Worm (Caenorhabditis elegans) whole organism, L4 larva: ENCODE data around the gene hpo-28.
A peak's percentile ranks its signal among the peaks of the same experiment; 100 is the strongest.

Experiments
- F49E8.2 ChIP-seq: sonication (generic microtip); optimal IDR thresholded peaks from 2 replicates; lab custom pipeline; 2016; ENCODE audit warnings: missing compliant biosample characterization, mild to moderate bottlenecking, missing genetic modification characterization, borderline replicate concordance
- R02D3.7 ChIP-seq: fragments of 150-350 bp; sonication (generic microtip); optimal IDR thresholded peaks from 3 replicates; lab custom pipeline; 2014; ENCODE audit warnings: missing biosample characterization, missing genetic modification characterization
- T20F7.1 ChIP-seq: fragments of 200-800 bp; sonication (Bioruptor generic); optimal IDR thresholded peaks from 2 replicates; lab custom pipeline; 2018; ENCODE audit warnings: mild to moderate bottlenecking, missing genetic modification characterization, missing compliant biosample characterization
- Y105C5A.15 ChIP-seq: fragments of 200-800 bp; sonication (Bioruptor generic); IDR thresholded peaks from 2 replicates; pipeline ENCODE4 v1.3.6; 2022; ENCODE audit warnings: missing genetic modification characterization, missing compliant biosample characterization
- Y5F2A.4 ChIP-seq: fragments of 200-800 bp; sonication (Bioruptor generic); optimal IDR thresholded peaks from 2 replicates; lab custom pipeline; 2018; ENCODE audit warnings: mild to moderate bottlenecking, missing genetic modification characterization, missing compliant biosample characterization
- ZK337.2 ChIP-seq: fragments of 200-800 bp; sonication (Bioruptor generic); IDR thresholded peaks from 2 replicates; pipeline ENCODE4 v1.3.6; 2022; ENCODE audit warnings: missing genetic modification reagents, missing genetic modification characterization, missing compliant biosample characterization
- ama-1 ChIP-seq: fragments of 150-350 bp; optimal IDR thresholded peaks from 2 replicates; lab custom pipeline; 2014; ENCODE audit warnings: inconsistent platforms, mixed read lengths
- arid-1 ChIP-seq: fragments of 200-800 bp; sonication (Bioruptor generic); conservative IDR thresholded peaks from 2 replicates; pipeline ENCODE4 v1.3.6; 2022; ENCODE audit warnings: missing genetic modification reagents, missing genetic modification characterization, missing compliant biosample characterization
- ceh-28 ChIP-seq: fragments of 150-350 bp; optimal IDR thresholded peaks from 2 replicates; lab custom pipeline; 2014; ENCODE audit warnings: missing biosample characterization, missing genetic modification reagents, missing genetic modification characterization
- ceh-32 ChIP-seq: sonication (generic microtip); optimal IDR thresholded peaks from 2 replicates; lab custom pipeline; 2016; ENCODE audit warnings: mild to moderate bottlenecking, missing genetic modification characterization, missing compliant biosample characterization; ENCODE audit not compliant: poor library complexity
- ceh-82 ChIP-seq: sonication (generic microtip); optimal IDR thresholded peaks from 2 replicates; lab custom pipeline; 2017; ENCODE audit warnings: missing biosample characterization, missing genetic modification characterization
- ces-1 ChIP-seq: fragments of 150-350 bp; sonication (generic microtip); optimal IDR thresholded peaks from 4 replicates; lab custom pipeline; 2014; ENCODE audit warnings: missing biosample characterization, missing genetic modification reagents, missing genetic modification characterization
- cey-2 ChIP-seq: sonication (generic microtip); optimal IDR thresholded peaks from 3 replicates; lab custom pipeline; 2017; ENCODE audit warnings: missing genetic modification characterization, mild to moderate bottlenecking, missing compliant biosample characterization, antibody characterized with exemption, borderline replicate concordance; ENCODE audit not compliant: insufficient read depth
- daf-12 ChIP-seq: fragments of 150-350 bp; optimal IDR thresholded peaks from 2 replicates; lab custom pipeline; 2014; ENCODE audit warnings: missing biosample characterization, missing genetic modification reagents, missing genetic modification characterization
- daf-16 ChIP-seq, 3 experiments: sonication (generic microtip); optimal IDR thresholded peaks; 2 replicates each; lab custom pipeline; 2016 to 2017; ENCODE audit warnings: missing genetic modification characterization in 3 of 3, missing genetic modification reagents in 3 of 3, mild to moderate bottlenecking in 2 of 3, missing compliant biosample characterization in 2 of 3, missing biosample characterization in 1 of 3, moderate library complexity in 1 of 3
- duxl-1 ChIP-seq: sonication (generic microtip); optimal IDR thresholded peaks from 2 replicates; lab custom pipeline; 2016; ENCODE audit warnings: mild to moderate bottlenecking, missing genetic modification characterization, moderate library complexity, missing compliant biosample characterization; ENCODE audit not compliant: poor library complexity
- fkh-10 ChIP-seq: fragments of 150-350 bp; optimal IDR thresholded peaks from 2 replicates; lab custom pipeline; 2014; ENCODE audit warnings: missing biosample characterization, missing genetic modification reagents, missing genetic modification characterization
- gei-8 ChIP-seq: fragments of 200-800 bp; sonication (Bioruptor generic); optimal IDR thresholded peaks from 2 replicates; lab custom pipeline; 2018; ENCODE audit warnings: mild to moderate bottlenecking, missing genetic modification characterization, missing compliant biosample characterization
- hif-1 ChIP-seq, 2 experiments: sonication (generic microtip); optimal IDR thresholded peaks; 2 replicates each; lab custom pipeline; 2016 to 2017; ENCODE audit warnings: missing compliant biosample characterization in 2 of 2, missing genetic modification characterization in 2 of 2, missing genetic modification reagents in 2 of 2, missing genotype in 2 of 2, mild to moderate bottlenecking in 1 of 2
- jun-1 ChIP-seq: fragments of 150-350 bp; optimal IDR thresholded peaks from 2 replicates; lab custom pipeline; 2014; ENCODE audit warnings: missing biosample characterization, missing genetic modification reagents, missing genetic modification characterization
- lim-7 ChIP-seq: fragments of 200-800 bp; sonication (Bioruptor generic); IDR thresholded peaks from 2 replicates; pipeline ENCODE4 v1.3.6; 2022; ENCODE audit warnings: missing genetic modification characterization, missing compliant biosample characterization
- lin-1 ChIP-seq: fragments of 200-800 bp; sonication (Bioruptor generic); IDR thresholded peaks from 2 replicates; pipeline ENCODE4 v1.3.6; 2022; ENCODE audit warnings: missing genetic modification reagents, missing genetic modification characterization, missing compliant biosample characterization
- lin-13 ChIP-seq: fragments of 150-350 bp; optimal IDR thresholded peaks from 2 replicates; lab custom pipeline; 2014; ENCODE audit warnings: missing biosample characterization, missing genetic modification reagents, missing genetic modification characterization
- lin-39 ChIP-seq: fragments of 150-350 bp; optimal IDR thresholded peaks from 2 replicates; lab custom pipeline; 2014; ENCODE audit warnings: missing biosample characterization, missing genetic modification reagents, missing genetic modification characterization
- lir-3 ChIP-seq: sonication (generic microtip); optimal IDR thresholded peaks from 2 replicates; lab custom pipeline; 2016; ENCODE audit warnings: mild to moderate bottlenecking, missing genetic modification characterization, missing compliant biosample characterization
- mdl-1 ChIP-seq, 2 experiments: fragments of 150-350 bp in 1 of 2; sonication (generic microtip) in 1 of 2; optimal IDR thresholded peaks; 2 replicates each; lab custom pipeline; 2014 to 2017; ENCODE audit warnings: missing biosample characterization in 2 of 2, missing genetic modification characterization in 2 of 2
- mdt-29 ChIP-seq: fragments of 200-800 bp; sonication (Bioruptor generic); IDR thresholded peaks from 2 replicates; pipeline ENCODE4 v1.3.6; 2022; ENCODE audit warnings: missing genetic modification reagents, missing genetic modification characterization, missing compliant biosample characterization
- mes-2 ChIP-seq: sonication (generic microtip); optimal IDR thresholded peaks from 2 replicates; lab custom pipeline; 2016; ENCODE audit warnings: missing genotype, mild to moderate bottlenecking, missing genetic modification characterization, missing compliant biosample characterization; ENCODE audit not compliant: poor library complexity, severe bottlenecking
- mxl-2 ChIP-seq: fragments of 200-800 bp; sonication (Bioruptor generic); conservative IDR thresholded peaks from 2 replicates; pipeline ENCODE4 v1.3.6; 2022; ENCODE audit warnings: missing genetic modification reagents, missing genetic modification characterization, missing compliant biosample characterization
- mxl-3 ChIP-seq: fragments of 200-800 bp; sonication (Bioruptor generic); optimal IDR thresholded peaks from 2 replicates; lab custom pipeline; 2018; ENCODE audit warnings: mild to moderate bottlenecking, missing genetic modification characterization, missing compliant biosample characterization
- nhr-102 ChIP-seq: sonication (generic microtip); optimal IDR thresholded peaks from 2 replicates; lab custom pipeline; 2016; ENCODE audit warnings: mild to moderate bottlenecking, missing genetic modification characterization, moderate library complexity, missing compliant biosample characterization
- nhr-11 ChIP-seq: fragments of 150-350 bp; optimal IDR thresholded peaks from 2 replicates; lab custom pipeline; 2014; ENCODE audit warnings: missing biosample characterization, missing genetic modification characterization
- nhr-111 ChIP-seq: fragments of 200-800 bp; sonication (Bioruptor generic); optimal IDR thresholded peaks from 2 replicates; lab custom pipeline; 2018; ENCODE audit warnings: mild to moderate bottlenecking, missing genetic modification characterization, missing compliant biosample characterization
- nhr-28 ChIP-seq: fragments of 150-350 bp; optimal IDR thresholded peaks from 2 replicates; lab custom pipeline; 2014; ENCODE audit warnings: missing biosample characterization, missing genetic modification characterization
- nhr-41 ChIP-seq: fragments of 200-800 bp; sonication (Bioruptor generic); IDR thresholded peaks from 2 replicates; pipeline ENCODE4 v1.3.6; 2022; ENCODE audit warnings: missing genetic modification reagents, missing genetic modification characterization, missing compliant biosample characterization
- nhr-77 ChIP-seq: fragments of 150-350 bp; optimal IDR thresholded peaks from 2 replicates; lab custom pipeline; 2014; ENCODE audit warnings: missing biosample characterization, missing genetic modification characterization
- pha-4 ChIP-seq, 2 experiments: fragments of 150-350 bp in 1 of 2; fragments of 200-800 bp in 1 of 2; sonication (Bioruptor generic) in 1 of 2; IDR thresholded peaks in 1 of 2; optimal IDR thresholded peaks in 1 of 2; 2 replicates each; pipeline versions ENCODE4 v1.3.6 to Lab custom; 2014 to 2022; ENCODE audit warnings: missing genetic modification characterization in 2 of 2, missing genetic modification reagents in 2 of 2, missing biosample characterization in 1 of 2, missing compliant biosample characterization in 1 of 2
- php-3 ChIP-seq: fragments of 200-800 bp; sonication (Bioruptor generic); IDR thresholded peaks from 2 replicates; pipeline ENCODE4 v1.3.6; 2022; ENCODE audit warnings: missing genetic modification reagents, missing genetic modification characterization, missing compliant biosample characterization
- pqm-1 ChIP-seq: sonication (generic microtip); optimal IDR thresholded peaks from 2 replicates; lab custom pipeline; 2017; ENCODE audit warnings: missing biosample characterization, missing genetic modification characterization
- rbr-2 ChIP-seq: sonication (generic microtip); optimal IDR thresholded peaks from 2 replicates; lab custom pipeline; 2016; ENCODE audit warnings: missing genotype, missing genetic modification characterization, missing compliant biosample characterization
- sdz-12 ChIP-seq: fragments of 200-800 bp; sonication (Bioruptor generic); optimal IDR thresholded peaks from 2 replicates; lab custom pipeline; 2018; ENCODE audit warnings: mild to moderate bottlenecking, missing genetic modification characterization, missing compliant biosample characterization
- spr-1 ChIP-seq: sonication (generic microtip); optimal IDR thresholded peaks from 2 replicates; lab custom pipeline; 2016; ENCODE audit warnings: mild to moderate bottlenecking, missing genetic modification characterization, missing compliant biosample characterization
- tra-1 ChIP-seq: fragments of 200-800 bp; sonication (Bioruptor generic); IDR thresholded peaks from 2 replicates; pipeline ENCODE4 v1.3.6; 2022; ENCODE audit warnings: missing genetic modification reagents, missing genetic modification characterization, missing compliant biosample characterization
- unc-130 ChIP-seq: sonication (generic microtip); optimal IDR thresholded peaks from 2 replicates; lab custom pipeline; 2016; ENCODE audit warnings: missing genetic modification reagents, missing genetic modification characterization, missing compliant biosample characterization
- unc-62 ChIP-seq, 3 experiments: fragments of 150-350 bp in 1 of 3; sonication (generic microtip); optimal IDR thresholded peaks in 2 of 3; peaks in 1 of 3; 1 replicate in 1 of 3; 2 replicates in 2 of 3; lab custom pipeline; 2014 to 2017; ENCODE audit warnings: missing biosample characterization in 3 of 3, missing genetic modification characterization in 3 of 3, missing genetic modification reagents in 3 of 3, missing genotype in 1 of 3
- zfp-3 ChIP-seq: fragments of 200-800 bp; sonication (Bioruptor generic); conservative IDR thresholded peaks from 2 replicates; pipeline ENCODE4 v1.3.6; 2022; ENCODE audit warnings: missing genetic modification reagents, missing genetic modification characterization, missing compliant biosample characterization
- zip-2 ChIP-seq: fragments of 150-350 bp; optimal IDR thresholded peaks from 2 replicates; lab custom pipeline; 2014; ENCODE audit warnings: missing biosample characterization, missing genetic modification characterization
- ztf-7 ChIP-seq: fragments of 150-350 bp; optimal IDR thresholded peaks from 2 replicates; lab custom pipeline; 2014; ENCODE audit warnings: missing biosample characterization, missing genetic modification characterization

Gene hpo-28

ce11 chrIII:5678935-5679334 is 30.2 kb downstream of the hpo-28 start, which contains the start of the genes ska-3 and rps-12 (continued):
- peak; percentile 35 for TF ChIP-seq cey-2 (tag; lab: Kevin White, UChicago)
- no peak for TF ChIP-seq ceh-82
- peak; percentile 29 for TF ChIP-seq lir-3 (tag; lab: Kevin White, UChicago)
- peak; percentile 97 for TF ChIP-seq lin-13 (GFP tag; lab: Kevin White, UChicago)
- peak; percentile 99 for TF ChIP-seq nhr-77
- TF ChIP-seq rbr-2 (tag; lab: Kevin White, UChicago), result peak; percentile 98
- TF ChIP-seq mxl-2 (GFP tag; lab: Robert Waterston, UW), result peak; percentile 69
- TF ChIP-seq nhr-41 (GFP tag; lab: Robert Waterston, UW), result 0 out of 2 replicates have a peak, but pooled peaks have one; percentile 62
- peak; percentile 88 for TF ChIP-seq zip-2 (tag; lab: Kevin White, UChicago)
- TF ChIP-seq ceh-32 (tag; lab: Kevin White, UChicago), result peak; percentile 73
- TF ChIP-seq ceh-28, result peak; percentile 27
- peak; percentile 48 for TF ChIP-seq Y5F2A.4 (GFP tag; lab: Kevin White, UChicago)
- TF ChIP-seq ces-1 (GFP tag; lab: Kevin White, UChicago), result peak; percentile 80
- peak in 1 of 2 experiments; percentile 80 for TF ChIP-seq daf-16 (GFP tag; optimal IDR thresholded peaks at IDR 0.05; lab: Kevin White, UChicago)
- peak; percentile 91 for TF ChIP-seq daf-16 (tag; optimal IDR thresholded peaks at IDR 0.05; lab: Kevin White, UChicago)
- TF ChIP-seq mes-2, result peak; percentile 98
- peak; percentile 100 for TF ChIP-seq nhr-11 (tag; lab: Kevin White, UChicago)
- TF ChIP-seq ZK337.2 (GFP tag; lab: Robert Waterston, UW), result peak; percentile 75; the same call in 1 of the 2 replicates
- no peak for TF ChIP-seq T20F7.1 (GFP tag; lab: Kevin White, UChicago)
- TF ChIP-seq lin-39 (tag; lab: Kevin White, UChicago), result no peak
- peak; percentile 90 to 97 for TF ChIP-seq mdl-1 (tag; optimal IDR thresholded peaks at IDR 0.05; lab: Kevin White, UChicago)
- peak; percentile 49 to 92 for TF ChIP-seq hif-1 (tag; optimal IDR thresholded peaks at IDR 0.05; lab: Kevin White, UChicago)
- TF ChIP-seq pha-4 (GFP tag; IDR thresholded peaks at IDR 0.05; lab: Robert Waterston, UW), result peak; percentile 94
- TF ChIP-seq pha-4 (tag; optimal IDR thresholded peaks at IDR 0.05; lab: Kevin White, UChicago), result peak; percentile 99
- TF ChIP-seq mxl-3 (GFP tag; lab: Kevin White, UChicago), result peak; percentile 80
- peak; percentile 96 for TF ChIP-seq zfp-3 (GFP tag; lab: Robert Waterston, UW)
- peak; percentile 96 for TF ChIP-seq duxl-1
- TF ChIP-seq nhr-102 (tag; lab: Kevin White, UChicago), result peak; percentile 96
- peak; percentile 63 for TF ChIP-seq gei-8 (GFP tag; lab: Kevin White, UChicago)
- TF ChIP-seq nhr-28 (tag; lab: Kevin White, UChicago), result peak; percentile 97
- peak; percentile 11 for TF ChIP-seq sdz-12 (GFP tag; lab: Kevin White, UChicago)
- peak; percentile 93 for TF ChIP-seq ztf-7
- TF ChIP-seq daf-12 (tag; lab: Kevin White, UChicago), result no peak
- TF ChIP-seq jun-1, result peak; percentile 94
- TF ChIP-seq arid-1, result peak; percentile 98
- TF ChIP-seq Y105C5A.15 (GFP tag; lab: Robert Waterston, UW), result no peak
- TF ChIP-seq F49E8.2 (tag; lab: Kevin White, UChicago), result peak; percentile 52
- 0 out of 2 replicates have a peak, but pooled peaks have one; percentile 4 for TF ChIP-seq lim-7 (GFP tag; lab: Robert Waterston, UW)
- TF ChIP-seq spr-1, result peak; percentile 94
- TF ChIP-seq fkh-10 (GFP tag; lab: Kevin White, UChicago), result peak; percentile 99
- peak; percentile 64 for TF ChIP-seq php-3 (GFP tag; lab: Robert Waterston, UW)
- TF ChIP-seq ama-1 (lab: Kevin White, UChicago), result peak; percentile 91
- TF ChIP-seq pqm-1 (tag; lab: Kevin White, UChicago), result peak; percentile 74
- TF ChIP-seq nhr-111 (GFP tag; lab: Kevin White, UChicago), result no peak
- TF ChIP-seq unc-130 (GFP tag; lab: Kevin White, UChicago), result peak; percentile 89
- peak; percentile 98 for TF ChIP-seq R02D3.7
- peak; percentile 78 for TF ChIP-seq lin-1
- TF ChIP-seq unc-62 (GFP tag; optimal IDR thresholded peaks at IDR 0.05 in 1 of 2; lab: Kevin White, UChicago), result peak in 1 of 2 experiments; percentile 100
- no peak for TF ChIP-seq unc-62 (tag; optimal IDR thresholded peaks at IDR 0.05; lab: Kevin White, UChicago)
- TF ChIP-seq mdt-29, result peak; percentile 90
- TF ChIP-seq tra-1, result peak; percentile 95
